Worm (Caenorhabditis elegans): Measurements from ENCODE around the gene mcp-1.
A peak's percentile ranks its signal among the peaks of the same experiment; 100 is the strongest.

The mcp-1 gene

DNA sequence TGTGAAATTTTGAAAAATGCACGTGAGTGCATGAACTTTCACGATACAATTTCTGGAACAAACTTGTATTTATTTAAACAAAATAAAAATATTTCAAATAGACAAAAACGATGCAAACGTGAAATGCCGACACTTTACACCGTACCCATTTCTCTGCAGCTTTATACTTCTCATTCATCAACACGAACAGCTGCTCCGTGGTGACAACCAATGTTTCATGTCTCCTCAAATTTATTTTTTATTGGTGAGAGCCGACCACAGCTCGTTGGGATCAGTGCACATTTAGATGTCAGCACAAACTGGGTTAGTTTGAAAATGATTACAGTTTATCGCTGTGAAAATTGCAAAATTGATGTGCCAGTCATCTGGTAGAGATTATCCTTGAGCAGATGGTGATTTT, 34.0 kb downstream of the mcp-1 start:
- TF ChIP-seq him-1 (tag; optimal IDR thresholded peaks at IDR 0.05) (no peak), dao-5 (tag; optimal IDR thresholded peaks at IDR 0.05) (no peak), W03F9.2 (tag; optimal IDR thresholded peaks at IDR 0.05) (no peak)

- TF ChIP-seq dao-5 (tag; optimal IDR thresholded peaks at IDR 0.05) (no peak), him-1 (tag; optimal IDR thresholded peaks at IDR 0.05) (no peak), W03F9.2 (tag; optimal IDR thresholded peaks at IDR 0.05) (no peak)
These were observed 34.5 kb downstream of the mcp-1 start, which contains the start of gene cpg-4 for ce11 chrV:5996114-5996513. Gene cpg-4 (plus strand): TSS chrV:5996416.

ce11 chrV:6000368-6000802, 38.8 kb downstream of the mcp-1 start:
- no peak for TF ChIP-seq dao-5 (tag; optimal IDR thresholded peaks at IDR 0.05)
- peak; percentile 51 for TF ChIP-seq him-1 (tag; optimal IDR thresholded peaks at IDR 0.05)
- TF ChIP-seq W03F9.2 (tag; optimal IDR thresholded peaks at IDR 0.05): peak; percentile 72

- TF ChIP-seq him-1 (tag; optimal IDR thresholded peaks at IDR 0.05): no peak
- no peak for TF ChIP-seq W03F9.2 (tag; optimal IDR thresholded peaks at IDR 0.05)
- TF ChIP-seq dao-5 (tag; optimal IDR thresholded peaks at IDR 0.05): no peak
These were observed 41.7 kb downstream of the mcp-1 start, which contains the start of gene fos-1 for ce11 chrV:6003301-6003700. Gene fos-1 (plus strand): TSS chrV:6003601.

DNA sequence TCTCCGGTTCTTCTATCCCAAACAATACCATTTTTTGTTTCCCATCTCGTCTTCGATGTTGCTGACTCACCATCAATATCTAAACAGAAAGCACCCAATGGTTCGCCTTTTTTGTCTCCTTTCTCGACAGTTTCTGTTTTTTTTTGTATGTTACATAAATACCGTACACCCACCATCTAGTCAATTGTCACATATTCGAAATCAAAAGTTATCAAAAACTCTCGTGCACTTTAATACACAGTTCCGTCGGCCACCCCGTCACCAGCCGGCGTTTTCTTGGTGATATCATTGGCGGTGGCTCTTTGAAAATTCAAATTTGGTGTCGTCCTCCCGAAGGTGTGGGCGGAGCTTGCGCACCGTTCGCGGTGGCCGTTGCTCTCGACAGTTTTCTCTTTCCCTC, 46.3 kb downstream of the mcp-1 start:
- no peak for TF ChIP-seq W03F9.2 (tag; optimal IDR thresholded peaks at IDR 0.05)
- no peak for TF ChIP-seq dao-5 (tag; optimal IDR thresholded peaks at IDR 0.05)
- TF ChIP-seq him-1 (tag; optimal IDR thresholded peaks at IDR 0.05): no peak

ce11 chrV:6010642-6011041, 49.0 kb downstream of the mcp-1 start:
- TF ChIP-seq dao-5 (tag; optimal IDR thresholded peaks at IDR 0.05): no peak
- TF ChIP-seq him-1 (tag; optimal IDR thresholded peaks at IDR 0.05): no peak
- TF ChIP-seq W03F9.2 (tag; optimal IDR thresholded peaks at IDR 0.05): no peak

ce11 chrV:6012401-6012800, 50.8 kb downstream of the mcp-1 start:
- TF ChIP-seq dao-5 (tag; optimal IDR thresholded peaks at IDR 0.05) (no peak), W03F9.2 (tag; optimal IDR thresholded peaks at IDR 0.05) (no peak), him-1 (tag; optimal IDR thresholded peaks at IDR 0.05) (no peak)

ce11 chrV:6015546-6016089, 54.0 kb downstream of the mcp-1 start:
- TF ChIP-seq W03F9.2 (tag; optimal IDR thresholded peaks at IDR 0.05) (no peak), him-1 (tag; optimal IDR thresholded peaks at IDR 0.05) (no peak), dao-5 (tag; optimal IDR thresholded peaks at IDR 0.05) (no peak)

ce11 chrV:6016097-6016496, 54.5 kb downstream of the mcp-1 start:
- TF ChIP-seq dao-5 (tag; optimal IDR thresholded peaks at IDR 0.05): no peak
- TF ChIP-seq W03F9.2 (tag; optimal IDR thresholded peaks at IDR 0.05): no peak

DNA sequence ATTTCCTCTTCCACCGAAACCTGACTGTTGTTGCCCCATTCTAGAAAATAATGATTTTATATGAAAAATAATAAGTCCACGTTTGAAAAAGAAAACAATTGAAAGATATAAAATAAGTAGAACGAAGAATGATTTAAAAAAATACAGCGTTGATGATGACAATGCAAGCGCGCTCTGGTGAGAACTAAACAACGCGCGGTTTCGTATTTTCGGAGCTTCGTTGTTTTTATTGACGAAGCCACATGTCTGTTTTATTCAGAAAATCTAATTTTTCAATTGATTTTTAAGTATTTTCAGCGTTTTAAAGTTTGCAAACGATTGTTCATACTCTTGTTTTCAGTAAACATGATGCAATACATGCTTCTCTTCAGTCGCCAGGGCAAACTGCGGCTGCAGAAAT, 56.0 kb downstream of the mcp-1 start, which contains the start of the genes rpt-2 and aps-1:
rpt-2 (minus strand) TSS at position 40 of the 400 bp plus-strand sequence.
aps-1 (plus strand) TSS at position 341 of the 400 bp plus-strand sequence.
- TF ChIP-seq W03F9.2 (tag; optimal IDR thresholded peaks at IDR 0.05) (peak; percentile 90), dao-5 (tag; optimal IDR thresholded peaks at IDR 0.05) (no peak)
